Worm (Caenorhabditis elegans) whole organism, young adult: Measurements from ENCODE around the gene F38B6.2.

ENCODE experiments used
- F10E7.11 ChIP-seq: sonication (generic microtip); optimal IDR thresholded peaks from 2 replicates; lab custom pipeline; 2017; ENCODE audit warnings: mild to moderate bottlenecking, missing genetic modification characterization, moderate library complexity, missing compliant biosample characterization
- pha-4 ChIP-seq: fragments of 150-350 bp; sonication (generic microtip); optimal IDR thresholded peaks from 2 replicates; lab custom pipeline; 2014; ENCODE audit warnings: missing biosample characterization, missing genetic modification reagents, missing genetic modification characterization
- ztf-22 ChIP-seq: fragments of 200-800 bp; sonication (Bioruptor generic); optimal IDR thresholded peaks from 2 replicates; lab custom pipeline; 2018; ENCODE audit warnings: mild to moderate bottlenecking, missing genetic modification characterization, moderate library complexity, missing compliant biosample characterization

DNA sequence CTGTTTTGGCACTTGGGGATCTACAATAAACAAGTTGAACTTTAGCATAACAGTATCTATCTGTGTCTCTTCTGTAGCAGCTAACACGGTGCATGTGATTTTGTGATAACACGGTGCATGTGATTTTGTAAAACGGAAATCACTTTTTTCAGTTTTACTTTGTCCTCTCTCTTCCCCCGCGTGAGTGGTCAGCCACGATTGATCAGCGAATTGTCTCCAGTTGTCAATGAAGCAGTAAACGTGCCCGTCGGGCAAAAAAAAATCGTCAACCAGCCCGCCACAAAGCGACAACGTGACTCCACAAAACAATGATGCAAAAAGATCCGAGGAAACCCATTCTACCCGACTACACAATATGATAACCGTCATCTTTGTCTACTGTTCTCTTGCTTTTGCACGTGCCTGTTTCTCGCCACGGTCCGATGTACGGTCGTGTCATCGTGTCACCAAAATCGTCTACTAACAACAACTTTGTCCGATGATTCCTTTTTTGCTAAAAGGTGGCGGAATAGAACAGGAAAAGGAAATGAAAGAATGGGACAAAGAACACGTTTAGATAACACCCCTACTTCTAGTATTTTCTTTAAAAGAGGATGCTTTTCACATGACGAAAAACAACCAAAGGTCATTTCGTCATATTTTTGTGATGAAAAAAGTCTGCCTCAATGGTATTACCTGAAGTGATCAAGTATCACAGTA is 50.9 kb downstream of the F38B6.2 start:
- TF ChIP-seq pha-4: no peak
- peak; percentile 56 for TF ChIP-seq ztf-22 (GFP tag; lab: Kevin White, UChicago)
- TF ChIP-seq F10E7.11 (tag; lab: Kevin White, UChicago): no peak
